Fruit fly (Drosophila melanogaster): ENCODE results near the gene CG7573.

Gene CG7573

dm6 chr3L:11322148-11323093 is 10.9 kb downstream of the CG7573 start (continued):
- no peak for TF ChIP-seq bsh (GFP tag; optimal IDR thresholded peaks at IDR 0.05)
- peak; percentile 10 for TF ChIP-seq CG7839 (tag; optimal IDR thresholded peaks at IDR 0.05)
- peak; percentile 21 for TF ChIP-seq CG13775 (GFP tag; optimal IDR thresholded peaks at IDR 0.05)
- no peak for TF ChIP-seq tll (GFP tag; optimal IDR thresholded peaks at IDR 0.05)
- no peak for TF ChIP-seq CG8089 (GFP tag; optimal IDR thresholded peaks at IDR 0.05)
- no peak for TF ChIP-seq CG10959 (GFP tag; IDR thresholded peaks at IDR 0.05)
- no peak for TF ChIP-seq Drgx (GFP tag; IDR thresholded peaks at IDR 0.05)
- peak; percentile 5 for TF ChIP-seq CG2712 (tag; optimal IDR thresholded peaks at IDR 0.05)
- TF ChIP-seq CG18619 (GFP tag; optimal IDR thresholded peaks at IDR 0.05), result peak; percentile 26
- TF ChIP-seq prd (optimal IDR thresholded peaks at IDR 0.05), result no peak
- TF ChIP-seq prd (GFP tag; IDR thresholded peaks at IDR 0.05), result no peak
- TF ChIP-seq tio (GFP tag; optimal IDR thresholded peaks at IDR 0.05), result peak; percentile 15
- no peak for TF ChIP-seq Neu2 (GFP tag; optimal IDR thresholded peaks at IDR 0.05; ENCODE audit: borderline replicate concordance)
- no peak for TF ChIP-seq MTF-1 (GFP tag; optimal IDR thresholded peaks at IDR 0.05; ENCODE audit: borderline replicate concordance)
- TF ChIP-seq lilli (GFP tag; optimal IDR thresholded peaks at IDR 0.05), result peak; percentile 36
- peak; percentile 13 for TF ChIP-seq CG16815 (GFP tag; optimal IDR thresholded peaks at IDR 0.05)
- TF ChIP-seq cwo (GFP tag; optimal IDR thresholded peaks at IDR 0.05), result peak; percentile 41
- TF ChIP-seq sob (GFP tag; IDR thresholded peaks at IDR 0.05), result no peak
- no peak for TF ChIP-seq org-1 (GFP tag; optimal IDR thresholded peaks at IDR 0.05)
- no peak for TF ChIP-seq Fer1 (GFP tag; optimal IDR thresholded peaks at IDR 0.05)
- TF ChIP-seq luna (GFP tag; optimal IDR thresholded peaks at IDR 0.05), result no peak
- TF ChIP-seq caup (GFP tag; optimal IDR thresholded peaks at IDR 0.05; ENCODE audit: severe bottlenecking), result no peak
- TF ChIP-seq ranshi (GFP tag; IDR thresholded peaks at IDR 0.05), result no peak
- TF ChIP-seq Kr (GFP tag; optimal IDR thresholded peaks at IDR 0.05), result no peak
- TF ChIP-seq Hmr (GFP tag; optimal IDR thresholded peaks at IDR 0.05), result peak; percentile 20
- peak in 1 of 2 experiments; percentile 87 for TF ChIP-seq Pdp1 (GFP tag; optimal IDR thresholded peaks at IDR 0.05)
- TF ChIP-seq Max (GFP tag; optimal IDR thresholded peaks at IDR 0.05), result no peak
- TF ChIP-seq Ptx1 (GFP tag; IDR thresholded peaks at IDR 0.05), result no peak
- TF ChIP-seq klu (GFP tag; IDR thresholded peaks at IDR 0.05), result no peak
- no peak for TF ChIP-seq CG16863 (GFP tag; optimal IDR thresholded peaks at IDR 0.05)
- TF ChIP-seq CG18476 (GFP tag; optimal IDR thresholded peaks at IDR 0.05), result no peak
- no peak for TF ChIP-seq Chrac-16 (GFP tag; optimal IDR thresholded peaks at IDR 0.05)
- no peak for TF ChIP-seq Lhr (GFP tag; optimal IDR thresholded peaks at IDR 0.05)
- TF ChIP-seq ac (GFP tag; optimal IDR thresholded peaks at IDR 0.05), result no peak
- TF ChIP-seq CG30403 (GFP tag; optimal IDR thresholded peaks at IDR 0.05), result peak; percentile 15
- no peak for TF ChIP-seq E2f2 (GFP tag; IDR thresholded peaks at IDR 0.05)
- TF ChIP-seq MBD-R2 (GFP tag; IDR thresholded peaks at IDR 0.05), result no peak
- no peak for TF ChIP-seq CHES-1-like (GFP tag; optimal IDR thresholded peaks at IDR 0.05)
- TF ChIP-seq Abd-B (GFP tag; optimal IDR thresholded peaks at IDR 0.05), result no peak
- no peak for TF ChIP-seq tna (GFP tag; IDR thresholded peaks at IDR 0.05; ENCODE audit: partially characterized antibody)
- no peak for TF ChIP-seq danr (GFP tag; IDR thresholded peaks at IDR 0.05)
- no peak for TF ChIP-seq ato (GFP tag; IDR thresholded peaks at IDR 0.05; ENCODE audit: partially characterized antibody)
- no peak for TF ChIP-seq NK7.1 (GFP tag; optimal IDR thresholded peaks at IDR 0.05)
- TF ChIP-seq CG11723 (GFP tag; optimal IDR thresholded peaks at IDR 0.05), result no peak
- no peak for TF ChIP-seq psq (GFP tag; optimal IDR thresholded peaks at IDR 0.05)
- TF ChIP-seq Six4 (GFP tag; optimal IDR thresholded peaks at IDR 0.05), result no peak
- no peak for TF ChIP-seq ci (GFP tag; IDR thresholded peaks at IDR 0.05)
- TF ChIP-seq ewg (GFP tag; optimal IDR thresholded peaks at IDR 0.05), result no peak

Measured in whole organism, embryonic.